Worm (Caenorhabditis elegans): ENCODE measurements around the gene rom-1.

The rom-1 gene

ce11 chrIII:4912317-4912716, 5.3 kb downstream of the rom-1 start, which contains the start of the genes F26F4.9 and cee-1 (continued):
- TF ChIP-seq cebp-1 (GFP tag; IDR thresholded peaks at IDR 0.05), result no peak
- peak; percentile 24 for TF ChIP-seq cebp-1 (tag; optimal IDR thresholded peaks at IDR 0.05)
- TF ChIP-seq nfya-2 (GFP tag; IDR thresholded peaks at IDR 0.05), result no peak
- no peak for TF ChIP-seq zim-3 (tag; optimal IDR thresholded peaks at IDR 0.05)
- no peak for TF ChIP-seq aptf-2 (GFP tag; conservative IDR thresholded peaks at IDR 0.05)
- TF ChIP-seq sdz-38 (tag; optimal IDR thresholded peaks at IDR 0.05), result no peak
- TF ChIP-seq sea-2 (GFP tag; IDR thresholded peaks at IDR 0.05), result no peak
- TF ChIP-seq rcor-1 (GFP tag; IDR thresholded peaks at IDR 0.05), result 0 out of 2 replicates have a peak, but pooled peaks have one; percentile 15
- no peak for TF ChIP-seq madf-3 (GFP tag; IDR thresholded peaks at IDR 0.05)
- no peak for TF ChIP-seq mel-28 (tag; optimal IDR thresholded peaks at IDR 0.05; ENCODE audit: borderline replicate concordance)
- TF ChIP-seq mxl-1 (tag; optimal IDR thresholded peaks at IDR 0.05), result no peak
- peak; percentile 26; the same call in 1 of the 2 replicates for TF ChIP-seq D2030.7 (GFP tag; IDR thresholded peaks at IDR 0.05)
- no peak for TF ChIP-seq pha-4 (tag; optimal IDR thresholded peaks at IDR 0.05)
- peak in 1 of 2 experiments; percentile 60 for TF ChIP-seq let-607 (tag; optimal IDR thresholded peaks at IDR 0.05)
- peak; percentile 53 for TF ChIP-seq unc-130 (GFP tag; optimal IDR thresholded peaks at IDR 0.05)
- no peak for TF ChIP-seq Y95B8A.8 (GFP tag; IDR thresholded peaks at IDR 0.05)
- 0 out of 2 replicates have a peak, but pooled peaks have one; percentile 10 for TF ChIP-seq ceh-40 (GFP tag; IDR thresholded peaks at IDR 0.05)
- no peak for TF ChIP-seq ztf-22 (GFP tag; optimal IDR thresholded peaks at IDR 0.05)

ce11 chrIII:4913736-4914135, 6.7 kb downstream of the rom-1 start:
- TF ChIP-seq lsy-27 (tag; optimal IDR thresholded peaks at IDR 0.05; ENCODE audit: borderline replicate concordance, insufficient read depth), result no peak
- TF ChIP-seq efl-1 (GFP tag; optimal IDR thresholded peaks at IDR 0.05), result no peak
- no peak for TF ChIP-seq ztf-18 (tag; optimal IDR thresholded peaks at IDR 0.05)
- TF ChIP-seq K12H6.12 (tag; optimal IDR thresholded peaks at IDR 0.05), result no peak
- no peak for TF ChIP-seq attf-3 (GFP tag; conservative IDR thresholded peaks at IDR 0.05)
- no peak for TF ChIP-seq hsf-1 (GFP tag; IDR thresholded peaks at IDR 0.05)
- TF ChIP-seq ama-1 (optimal IDR thresholded peaks at IDR 0.05), result no peak
- no peak for TF ChIP-seq ama-1 (GFP tag; optimal IDR thresholded peaks at IDR 0.05)
- TF ChIP-seq hrde-1 (tag; optimal IDR thresholded peaks at IDR 0.05; ENCODE audit: borderline replicate concordance), result peak; percentile 19

- TF ChIP-seq ztf-22 (GFP tag; optimal IDR thresholded peaks at IDR 0.05) (no peak), egrh-3 (GFP tag; IDR thresholded peaks at IDR 0.05) (no peak), lin-40 (tag; optimal IDR thresholded peaks at IDR 0.05) (no peak), lin-54 (GFP tag; optimal IDR thresholded peaks at IDR 0.05) (peak; percentile 14), chd-7 (tag; optimal IDR thresholded peaks at IDR 0.05) (no peak), Y95B8A.8 (GFP tag; IDR thresholded peaks at IDR 0.05) (no peak), ceh-58 (GFP tag; IDR thresholded peaks at IDR 0.05) (0 out of 2 replicates have a peak, but pooled peaks have one; percentile 56), hrde-1 (tag; optimal IDR thresholded peaks at IDR 0.05; ENCODE audit: borderline replicate concordance) (no peak), F33H1.4 (GFP tag; IDR thresholded peaks at IDR 0.05) (no peak; the same call in 1 of the 2 replicates), F23B12.7 (tag; optimal IDR thresholded peaks at IDR 0.05; ENCODE audit: insufficient read depth) (no peak), hlh-26 (GFP tag; conservative IDR thresholded peaks at IDR 0.05) (no peak)
Measured at ce11 chrIII:4917077-4917476, 10.1 kb downstream of the rom-1 start, which contains the start of gene rars-1. Gene rars-1, minus strand, starts transcription at chrIII:4917177.

Data from whole organism, young adult.